Worm (Caenorhabditis elegans): ENCODE results near the gene T04F3.1.

T04F3.1 gene

DNA sequence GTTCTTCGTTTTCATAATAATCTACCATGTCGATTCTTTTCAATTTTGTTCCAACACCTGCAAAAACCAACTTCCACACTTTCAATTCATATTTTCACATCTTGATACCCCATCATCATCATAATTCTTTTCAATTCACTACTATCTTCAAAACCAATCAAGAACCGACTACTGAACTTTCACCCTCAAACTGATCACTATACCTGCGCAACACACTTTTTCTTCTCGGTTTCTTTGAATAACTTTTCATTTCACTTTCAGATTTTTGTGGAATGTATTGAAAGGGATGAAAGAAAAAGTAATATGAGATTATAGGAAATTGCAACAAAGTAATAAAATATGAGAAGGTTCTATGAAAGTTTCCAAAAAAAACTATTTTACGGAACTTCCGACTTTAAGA is 1.2 kb downstream of the T04F3.1 start:
- no peak for TF ChIP-seq ceh-8 (GFP tag; optimal IDR thresholded peaks at IDR 0.05)
- no peak for TF ChIP-seq nhr-76 (tag; optimal IDR thresholded peaks at IDR 0.05)
- TF ChIP-seq blmp-1 (tag; optimal IDR thresholded peaks at IDR 0.05) = peak; percentile 96

DNA sequence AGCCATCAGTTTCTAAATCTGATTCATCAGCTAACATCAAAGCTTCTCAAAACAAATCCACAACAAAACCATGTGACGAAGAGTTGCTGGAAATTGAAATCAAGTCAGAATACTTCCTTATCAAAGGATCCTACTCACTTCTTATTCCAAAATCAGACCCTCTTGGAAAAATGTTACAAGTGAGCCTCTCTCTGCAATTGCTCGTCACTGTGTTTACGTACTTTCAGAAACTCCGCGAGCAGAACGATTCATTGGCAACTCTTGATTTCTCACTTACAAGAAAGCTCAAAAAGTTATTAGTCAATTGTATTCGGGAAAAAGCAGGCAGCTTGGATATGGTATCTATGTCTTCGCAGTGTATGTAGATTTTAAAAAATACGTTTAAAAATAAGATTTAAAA is 11.6 kb downstream of the T04F3.1 start:
- TF ChIP-seq unc-130 (tag; optimal IDR thresholded peaks at IDR 0.05) (no peak), ceh-63 (GFP tag; optimal IDR thresholded peaks at IDR 0.05) (no peak), efl-1 (optimal IDR thresholded peaks at IDR 0.05) (no peak), efl-1 (GFP tag; optimal IDR thresholded peaks at IDR 0.05 in 1 of 2) (peak in 1 of 2 experiments; percentile 83), ama-1 (optimal IDR thresholded peaks at IDR 0.05) (no peak), C16A3.4 (tag; optimal IDR thresholded peaks at IDR 0.05) (no peak), sup-37 (GFP tag; optimal IDR thresholded peaks at IDR 0.05) (no peak), nhr-47 (tag; optimal IDR thresholded peaks at IDR 0.05) (no peak), sox-4 (tag; optimal IDR thresholded peaks at IDR 0.05) (no peak), ceh-8 (GFP tag; optimal IDR thresholded peaks at IDR 0.05) (no peak), egl-13 (tag; optimal IDR thresholded peaks at IDR 0.05) (no peak), nhr-237 (tag; optimal IDR thresholded peaks at IDR 0.05) (no peak), egl-27 (tag; optimal IDR thresholded peaks at IDR 0.05) (no peak), nhr-85 (tag) (no peak), lsy-2 (tag; optimal IDR thresholded peaks at IDR 0.05) (peak in 1 of 2 experiments; percentile 10), F16B12.6 (tag; optimal IDR thresholded peaks at IDR 0.05) (peak; percentile 68), rnt-1 (tag; optimal IDR thresholded peaks at IDR 0.05) (peak; percentile 10), fkh-8 (tag; optimal IDR thresholded peaks at IDR 0.05) (no peak), nhr-20 (tag; optimal IDR thresholded peaks at IDR 0.05) (no peak), ztf-11 (tag; optimal IDR thresholded peaks at IDR 0.05) (no peak), hpl-2 (GFP tag; optimal IDR thresholded peaks at IDR 0.05) (no peak), alr-1 (tag; optimal IDR thresholded peaks at IDR 0.05; ENCODE audit: borderline replicate concordance) (no peak), C34B4.2 (tag; optimal IDR thresholded peaks at IDR 0.05) (no peak), unc-86 (tag; optimal IDR thresholded peaks at IDR 0.05) (no peak), nhr-28 (tag; optimal IDR thresholded peaks at IDR 0.05) (no peak)

- TF ChIP-seq elt-3 (tag; optimal IDR thresholded peaks at IDR 0.05) (no peak), elt-2 (tag; optimal IDR thresholded peaks at IDR 0.05) (peak; percentile 63), dpl-1 (GFP tag; optimal IDR thresholded peaks at IDR 0.05) (no peak), zip-4 (GFP tag; optimal IDR thresholded peaks at IDR 0.05) (no peak), xbp-1 (tag; optimal IDR thresholded peaks at IDR 0.05) (no peak), nhr-85 (tag) (no peak)
Measured at ce11 chrV:11755848-11756247, 16.0 kb downstream of the T04F3.1 start.

DNA sequence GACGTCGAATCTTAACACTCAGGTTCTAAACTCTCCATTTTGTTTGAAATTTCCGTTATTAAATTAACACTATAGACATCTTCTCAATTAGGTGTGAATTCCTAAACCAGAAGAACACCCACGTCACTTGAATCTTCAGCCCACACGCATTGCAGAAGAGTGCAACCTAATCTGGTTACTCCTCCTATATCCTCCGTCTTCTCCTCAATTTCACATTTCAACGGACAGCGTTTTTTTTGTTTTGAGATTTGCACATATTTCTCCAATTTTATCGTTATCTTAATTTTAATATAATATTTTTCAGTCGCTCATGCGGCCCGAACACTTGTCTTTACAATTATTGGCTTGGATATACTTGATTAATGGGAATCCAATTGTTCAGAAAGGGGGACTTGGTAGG is 17.5 kb downstream of the T04F3.1 start, which contains the start of gene smoc-1:
Gene smoc-1 (plus strand): TSS at position 301 of the 400 bp plus-strand sequence.
- TF ChIP-seq C04F5.9 (tag; optimal IDR thresholded peaks at IDR 0.05) (no peak), hpl-2 (GFP tag; optimal IDR thresholded peaks at IDR 0.05) (no peak), irx-1 (tag; optimal IDR thresholded peaks at IDR 0.05) (no peak), hlh-17 (GFP tag; optimal IDR thresholded peaks at IDR 0.05; ENCODE audit: borderline replicate concordance) (no peak), nhr-19 (GFP tag; conservative IDR thresholded peaks at IDR 0.05) (no peak), C34B4.2 (tag; optimal IDR thresholded peaks at IDR 0.05) (no peak), snpc-4 (tag; optimal IDR thresholded peaks at IDR 0.05) (no peak), ama-1 (optimal IDR thresholded peaks at IDR 0.05) (no peak), hlh-4 (tag; optimal IDR thresholded peaks at IDR 0.05) (no peak), egl-27 (tag; optimal IDR thresholded peaks at IDR 0.05) (no peak), nhr-77 (tag; optimal IDR thresholded peaks at IDR 0.05) (no peak), fkh-4 (tag; optimal IDR thresholded peaks at IDR 0.05; ENCODE audit: borderline replicate concordance) (no peak), nhr-84 (tag; optimal IDR thresholded peaks at IDR 0.05) (no peak)
